Fruit fly (Drosophila melanogaster): ENCODE measurements around the gene EMC6.

EMC6 gene

DNA sequence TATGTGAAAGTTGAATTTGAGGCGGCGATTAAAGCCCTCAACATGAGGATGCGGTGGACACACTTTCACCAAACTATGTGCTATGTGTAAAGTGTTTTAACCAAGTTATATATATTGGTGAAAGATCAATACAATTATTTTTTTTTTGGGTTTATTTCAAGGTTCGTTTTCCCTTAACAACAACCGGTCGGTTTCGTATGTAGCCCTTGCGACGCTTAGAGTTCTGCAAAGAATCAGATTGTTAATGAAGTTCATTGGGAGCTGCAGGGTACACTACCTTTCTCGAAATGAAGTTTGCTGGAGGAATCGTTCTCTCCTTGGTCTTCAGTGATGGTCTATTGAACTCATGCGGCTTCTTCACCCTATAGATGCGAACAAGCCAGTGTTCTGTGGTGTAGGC, 42.0 kb upstream of the EMC6 start:
- no peak for TF ChIP-seq Met (GFP tag; optimal IDR thresholded peaks at IDR 0.05)
- no peak for TF ChIP-seq acj6 (GFP tag; optimal IDR thresholded peaks at IDR 0.05)
- no peak for TF ChIP-seq pdm3 (GFP tag; optimal IDR thresholded peaks at IDR 0.05)
- no peak for TF ChIP-seq Eip75B (GFP tag; optimal IDR thresholded peaks at IDR 0.05)
- TF ChIP-seq CG15336 (GFP tag; IDR thresholded peaks at IDR 0.05): no peak
- no peak for TF ChIP-seq CG34406 (GFP tag; optimal IDR thresholded peaks at IDR 0.05)
- TF ChIP-seq svp (GFP tag): no peak
- no peak for TF ChIP-seq fkh (GFP tag; optimal IDR thresholded peaks at IDR 0.05)
- no peak for TF ChIP-seq Blimp-1 (GFP tag; optimal IDR thresholded peaks at IDR 0.05)
- no peak for TF ChIP-seq cyc (GFP tag; optimal IDR thresholded peaks at IDR 0.05)
- no peak for TF ChIP-seq ss (GFP tag; optimal IDR thresholded peaks at IDR 0.05)
- no peak for TF ChIP-seq Smox (GFP tag; optimal IDR thresholded peaks at IDR 0.05)
- TF ChIP-seq dsx (GFP tag; optimal IDR thresholded peaks at IDR 0.05; ENCODE audit: poor library complexity, severe bottlenecking): no peak
- TF ChIP-seq CG3919 (GFP tag; optimal IDR thresholded peaks at IDR 0.05): no peak
- no peak for TF ChIP-seq CG1621 (tag; optimal IDR thresholded peaks at IDR 0.05)

DNA sequence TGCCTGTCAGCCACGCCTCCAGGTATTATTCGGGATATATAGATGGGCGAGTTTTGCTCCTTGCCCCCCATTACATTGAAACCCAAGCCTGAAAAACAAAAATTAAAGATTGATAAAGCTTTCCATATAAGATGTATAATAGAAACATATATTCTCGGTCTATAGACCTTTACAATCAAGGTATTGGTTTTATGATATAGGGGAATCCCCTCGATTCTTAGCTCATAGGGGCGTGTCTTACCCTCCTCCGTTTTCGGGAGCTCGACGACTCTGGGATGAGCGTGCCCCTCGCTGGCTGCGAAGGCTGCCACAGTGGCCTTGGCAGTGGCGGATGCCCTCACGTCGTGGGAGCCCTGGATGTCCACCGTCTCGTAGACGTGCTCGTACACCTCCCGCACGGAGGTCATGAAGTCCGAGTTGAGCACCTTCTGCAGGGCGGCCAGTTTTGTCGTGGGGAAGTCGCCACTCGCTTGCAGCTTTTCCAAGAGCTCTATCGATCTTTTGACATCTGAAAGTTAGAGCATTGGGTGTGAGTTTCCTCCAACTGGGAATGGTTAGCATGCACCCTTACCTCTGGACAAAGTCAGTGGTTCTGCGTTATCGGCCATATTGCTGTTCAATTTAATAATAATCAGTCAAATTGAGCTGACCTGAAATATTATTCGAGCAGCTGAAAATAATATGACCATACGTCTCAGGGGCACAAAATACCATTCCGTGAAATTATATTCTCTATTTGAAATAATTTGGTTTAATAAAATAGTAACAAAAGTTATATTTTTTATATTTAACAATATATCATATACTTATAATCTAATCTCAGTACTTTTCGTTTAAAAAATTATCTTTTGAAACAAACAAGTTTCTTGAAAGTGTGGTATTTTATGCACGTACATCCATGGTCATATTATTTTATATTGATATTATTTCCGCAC, 40.4 kb upstream of the EMC6 start, which contains the start of the genes veli and PQBP1:
Gene veli, minus strand, starts transcription at position 685 of the 935 bp plus-strand sequence.
Gene PQBP1, plus strand, starts transcription at position 885 of the 935 bp plus-strand sequence.
- TF ChIP-seq cyc (GFP tag; optimal IDR thresholded peaks at IDR 0.05): no peak
- no peak for TF ChIP-seq eg (GFP tag; IDR thresholded peaks at IDR 0.05)
- TF ChIP-seq fkh (GFP tag; optimal IDR thresholded peaks at IDR 0.05): peak; percentile 45
- TF ChIP-seq svp (GFP tag): no peak
- no peak for TF ChIP-seq esn (GFP tag; optimal IDR thresholded peaks at IDR 0.05)

DNA sequence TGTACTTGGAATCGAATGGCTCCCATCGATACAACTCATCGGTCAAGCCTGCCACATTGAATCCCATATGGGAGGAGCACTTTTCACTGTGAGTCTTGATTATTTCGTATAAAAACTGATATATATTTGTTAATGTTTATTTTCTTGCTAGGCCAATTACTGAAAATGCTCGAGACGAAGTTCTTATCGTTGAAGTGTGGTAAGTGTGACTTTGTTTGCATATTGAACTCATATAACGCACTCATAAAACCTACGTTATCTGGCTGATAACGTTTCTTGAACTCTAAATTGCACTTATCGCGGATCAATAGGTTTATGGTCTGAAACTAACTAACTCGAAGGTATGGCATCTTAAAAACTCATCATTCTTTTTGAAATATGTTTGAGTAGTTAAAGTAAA, 35.6 kb upstream of the EMC6 start:
- no peak for TF ChIP-seq Hr4 (GFP tag; optimal IDR thresholded peaks at IDR 0.05)
- no peak for TF ChIP-seq CG8319 (GFP tag; optimal IDR thresholded peaks at IDR 0.05)
- no peak for TF ChIP-seq CG4318 (GFP tag; optimal IDR thresholded peaks at IDR 0.05)
- TF ChIP-seq Sox15 (GFP tag; optimal IDR thresholded peaks at IDR 0.05): no peak
- no peak for TF ChIP-seq fkh (GFP tag; optimal IDR thresholded peaks at IDR 0.05)
- TF ChIP-seq Hr38 (GFP tag; optimal IDR thresholded peaks at IDR 0.05): no peak
- no peak for TF ChIP-seq CG8632 (GFP tag; optimal IDR thresholded peaks at IDR 0.05)
- no peak for TF ChIP-seq CG10669 (GFP tag; optimal IDR thresholded peaks at IDR 0.05)
- TF ChIP-seq CG7368 (GFP tag; optimal IDR thresholded peaks at IDR 0.05): no peak
- no peak for TF ChIP-seq Met (GFP tag; optimal IDR thresholded peaks at IDR 0.05)
- TF ChIP-seq Sox14 (GFP tag; optimal IDR thresholded peaks at IDR 0.05): no peak
- TF ChIP-seq Smox (GFP tag; optimal IDR thresholded peaks at IDR 0.05): no peak
- TF ChIP-seq CG3919 (GFP tag; optimal IDR thresholded peaks at IDR 0.05): no peak
- TF ChIP-seq cyc (GFP tag; optimal IDR thresholded peaks at IDR 0.05): no peak
- no peak for TF ChIP-seq CG6808 (GFP tag; optimal IDR thresholded peaks at IDR 0.05)
- TF ChIP-seq Eip93F (GFP tag; optimal IDR thresholded peaks at IDR 0.05): no peak

DNA sequence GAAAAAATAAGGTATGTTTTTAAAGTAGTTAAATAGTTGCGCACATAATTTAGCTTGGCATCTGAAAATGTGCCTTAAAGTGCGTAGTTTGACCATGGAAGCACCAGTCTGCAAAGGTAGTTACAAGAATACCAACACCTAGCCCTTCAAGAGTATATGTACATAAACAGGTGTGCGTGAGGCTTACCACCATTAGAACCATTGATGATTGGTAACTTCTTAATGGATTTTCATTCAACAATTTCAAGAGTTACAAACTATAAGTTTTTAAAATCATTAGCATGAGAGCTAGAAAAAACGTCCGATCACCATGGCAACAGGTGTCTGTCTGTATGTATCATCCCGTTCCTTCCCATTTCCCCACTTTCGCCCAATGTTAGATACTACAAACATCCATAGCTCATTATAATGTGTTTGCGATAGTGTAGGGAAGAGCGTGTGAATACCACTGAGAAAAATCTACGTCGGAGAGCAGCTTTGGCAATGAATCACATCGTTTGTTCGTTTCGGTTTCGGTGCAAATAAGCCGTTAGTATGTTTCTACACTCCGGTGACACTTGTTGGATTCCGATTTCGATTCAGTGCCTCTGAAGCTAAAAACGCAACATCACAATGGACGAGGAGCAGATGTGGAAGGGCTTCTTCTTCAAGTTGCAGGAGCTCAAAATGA, 31.8 kb upstream of the EMC6 start:
- TF ChIP-seq CG3919 (GFP tag; optimal IDR thresholded peaks at IDR 0.05) (no peak), net (GFP tag; optimal IDR thresholded peaks at IDR 0.05) (no peak), CG10669 (GFP tag; optimal IDR thresholded peaks at IDR 0.05) (no peak), CG6854 (GFP tag; optimal IDR thresholded peaks at IDR 0.05) (no peak), CG8119 (GFP tag; IDR thresholded peaks at IDR 0.05) (no peak), esn (GFP tag; optimal IDR thresholded peaks at IDR 0.05) (no peak), Eip93F (GFP tag; optimal IDR thresholded peaks at IDR 0.05) (no peak), Hr39 (GFP tag; optimal IDR thresholded peaks at IDR 0.05) (no peak), ss (GFP tag; optimal IDR thresholded peaks at IDR 0.05) (no peak), CG4318 (GFP tag; optimal IDR thresholded peaks at IDR 0.05) (no peak), CG11762 (GFP tag; optimal IDR thresholded peaks at IDR 0.05; ENCODE audit: insufficient read depth) (no peak), achi (GFP tag; optimal IDR thresholded peaks at IDR 0.05) (no peak), fd85E (GFP tag; optimal IDR thresholded peaks at IDR 0.05) (no peak), CG9139 (GFP tag; optimal IDR thresholded peaks at IDR 0.05) (no peak), CG6163 (GFP tag; IDR thresholded peaks at IDR 0.05) (no peak), cyc (GFP tag; optimal IDR thresholded peaks at IDR 0.05) (no peak), dsx (GFP tag; optimal IDR thresholded peaks at IDR 0.05; ENCODE audit: poor library complexity, severe bottlenecking) (no peak)

Measured in whole organism, prepupa.